Fruit fly (Drosophila melanogaster) whole organism, pupa: ENCODE data around the gene omd.

Experiments
- CG14655 ChIP-seq: fragments of 200-800 bp; sonication (Bioruptor generic); optimal IDR thresholded peaks from 3 replicates; lab custom pipeline; 2017; ENCODE audit warnings: mild to moderate bottlenecking, missing biosample characterization, missing genetic modification reagents, missing genetic modification characterization
- CG34367 ChIP-seq: fragments of 200-800 bp; sonication (Bioruptor generic); optimal IDR thresholded peaks from 2 replicates; lab custom pipeline; 2018; ENCODE audit warnings: missing biosample characterization, mild to moderate bottlenecking, missing genetic modification characterization
- CG4496 ChIP-seq: fragments of 200-800 bp; sonication (Bioruptor generic); IDR thresholded peaks from 3 replicates; pipeline ENCODE4 v1.3.6; 2022; ENCODE audit warnings: missing biosample characterization, missing genetic modification characterization
- CG8159 ChIP-seq: fragments of 200-800 bp; sonication (Bioruptor generic); optimal IDR thresholded peaks from 3 replicates; lab custom pipeline; 2018; ENCODE audit warnings: missing biosample characterization, mild to moderate bottlenecking, missing genetic modification characterization, moderate library complexity
- Snoo ChIP-seq: fragments of 200-800 bp; sonication (Bioruptor generic); optimal IDR thresholded peaks from 3 replicates; lab custom pipeline; 2017; ENCODE audit warnings: missing biosample characterization, mild to moderate bottlenecking, missing genetic modification characterization, inconsistent platforms

DNA sequence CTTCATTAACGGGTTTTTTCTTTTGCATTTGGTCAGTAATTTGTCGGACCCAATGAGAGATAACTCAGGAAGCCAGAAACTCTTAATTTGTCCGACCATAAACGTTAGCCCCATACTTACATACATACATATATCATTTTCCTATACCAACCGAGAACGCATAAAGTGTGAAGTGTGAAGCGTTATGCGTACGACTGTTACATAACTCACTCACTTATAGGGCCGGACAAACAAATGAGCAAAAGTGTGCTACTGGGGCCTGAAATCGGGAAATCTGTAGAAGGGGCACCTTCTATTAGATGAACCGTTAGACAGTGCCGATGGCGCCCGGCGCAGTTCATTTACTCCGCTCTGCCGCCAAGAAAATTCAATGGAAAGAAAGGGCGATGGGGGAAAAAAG lies 35.0 kb upstream of the omd start:
- no peak for TF ChIP-seq CG14655 (GFP tag; lab: Kevin White, UChicago)
- no peak for TF ChIP-seq CG34367 (tag; lab: Kevin White, UChicago)
- TF ChIP-seq CG4496 (GFP tag; lab: Robert Waterston, UW) = no peak
- no peak for TF ChIP-seq CG8159 (tag; lab: Kevin White, UChicago)
- TF ChIP-seq Snoo (tag; lab: Kevin White, UChicago) = no peak
